Fruit fly (Drosophila melanogaster): ENCODE results near the gene ppk18.

ppk18 gene

dm6 chr2L:9757990-9758814 lies 12.6 kb downstream of the ppk18 start, which contains the start of gene zf30C:
Gene zf30C (plus strand): TSS chr2L:9758342.
- TF ChIP-seq NFAT (GFP tag; IDR thresholded peaks at IDR 0.05) (peak; percentile 91), eyg (GFP tag; optimal IDR thresholded peaks at IDR 0.05) (peak; percentile 90), CG15479 (GFP tag; optimal IDR thresholded peaks at IDR 0.05) (no peak), CG11093 (GFP tag; IDR thresholded peaks at IDR 0.05) (peak; percentile 78; the same call in 2 of the 3 replicates), repo (GFP tag; optimal IDR thresholded peaks at IDR 0.05) (peak; percentile 91), sug (tag; optimal IDR thresholded peaks at IDR 0.05) (peak; percentile 87), insv (GFP tag; optimal IDR thresholded peaks at IDR 0.05) (peak in 1 of 2 experiments; percentile 56), CG30403 (GFP tag; optimal IDR thresholded peaks at IDR 0.05) (peak; percentile 93), E2f1 (GFP tag; IDR thresholded peaks at IDR 0.05) (peak; percentile 82), CG10431 (GFP tag; optimal IDR thresholded peaks at IDR 0.05) (no peak), grau (tag; optimal IDR thresholded peaks at IDR 0.05) (peak; percentile 72), pum (GFP tag; optimal IDR thresholded peaks at IDR 0.05) (peak; percentile 93), MBD-R2 (GFP tag; IDR thresholded peaks at IDR 0.05) (peak; percentile 76), CG2199 (GFP tag; IDR thresholded peaks at IDR 0.05) (peak; percentile 79; the same call in 2 of the 3 replicates), slou (GFP tag; optimal IDR thresholded peaks at IDR 0.05) (peak; percentile 86), grn (GFP tag; optimal IDR thresholded peaks at IDR 0.05) (peak; percentile 12), CG6654 (GFP tag; optimal IDR thresholded peaks at IDR 0.05) (peak; percentile 39), jing (GFP tag; optimal IDR thresholded peaks at IDR 0.05) (peak; percentile 50), en (GFP tag; optimal IDR thresholded peaks at IDR 0.05) (peak; percentile 74), CG18011 (GFP tag; optimal IDR thresholded peaks at IDR 0.05) (peak; percentile 82), Hsf (GFP tag; optimal IDR thresholded peaks at IDR 0.05) (peak; percentile 95), Sin3A (optimal IDR thresholded peaks at IDR 0.05) (peak; percentile 78), nmo (GFP tag; optimal IDR thresholded peaks at IDR 0.05) (peak; percentile 65), CG30431 (GFP tag; optimal IDR thresholded peaks at IDR 0.05) (peak; percentile 78), CG13287 (GFP tag; IDR thresholded peaks at IDR 0.05; ENCODE audit: partially characterized antibody) (peak; percentile 66), H15 (GFP tag; IDR thresholded peaks at IDR 0.05) (peak; percentile 83), Opbp (GFP tag; IDR thresholded peaks at IDR 0.05; ENCODE audit: partially characterized antibody) (peak; percentile 75), fru (optimal IDR thresholded peaks at IDR 0.05) (peak; percentile 57), pb (GFP tag; optimal IDR thresholded peaks at IDR 0.05) (peak; percentile 87), hkb (optimal IDR thresholded peaks at IDR 0.05) (peak; percentile 74), hkb (GFP tag; IDR thresholded peaks at IDR 0.05) (peak; percentile 65), phol (tag; optimal IDR thresholded peaks at IDR 0.05) (peak; percentile 63), Scr (GFP tag; IDR thresholded peaks at IDR 0.05; ENCODE audit: partially characterized antibody) (peak; percentile 51), HHEX (GFP tag; optimal IDR thresholded peaks at IDR 0.05) (peak; percentile 80), CkIIα-i1 (GFP tag; IDR thresholded peaks at IDR 0.05) (no peak), CG12219 (GFP tag; optimal IDR thresholded peaks at IDR 0.05) (peak; percentile 48), CG14014 (GFP tag; IDR thresholded peaks at IDR 0.05) (peak; percentile 84), Mad (GFP tag; optimal IDR thresholded peaks at IDR 0.05) (peak; percentile 88), CG34224 (GFP tag; IDR thresholded peaks at IDR 0.05; ENCODE audit: partially characterized antibody) (0 out of 3 replicates have a peak, but pooled peaks have one; percentile 10), CG15011 (GFP tag; optimal IDR thresholded peaks at IDR 0.05) (peak; percentile 26), pan (optimal IDR thresholded peaks at IDR 0.05) (no peak), pan (GFP tag; optimal IDR thresholded peaks at IDR 0.05 in 1 of 2, IDR thresholded peaks at IDR 0.05 in 1 of 2) (peak in 1 of 2 experiments; percentile 87), CG17912 (GFP tag; optimal IDR thresholded peaks at IDR 0.05) (no peak), fd3F (GFP tag; optimal IDR thresholded peaks at IDR 0.05) (peak; percentile 60), CG6765 (GFP tag; optimal IDR thresholded peaks at IDR 0.05) (peak; percentile 55), CG9797 (GFP tag; optimal IDR thresholded peaks at IDR 0.05) (peak; percentile 3), cwo (GFP tag; optimal IDR thresholded peaks at IDR 0.05) (peak; percentile 48), tin (GFP tag; optimal IDR thresholded peaks at IDR 0.05) (peak; percentile 92), CG17186 (GFP tag; optimal IDR thresholded peaks at IDR 0.05) (peak; percentile 69), zen (tag; optimal IDR thresholded peaks at IDR 0.05) (peak; percentile 78)
